Worm (Caenorhabditis elegans) whole organism, late embryonic: ENCODE data around the gene C04A11.5.

Source experiments
- C08G9.2 ChIP-seq: sonication (generic microtip); optimal IDR thresholded peaks from 2 replicates; lab custom pipeline; 2016; ENCODE audit warnings: mild to moderate bottlenecking, missing genetic modification characterization, moderate library complexity, missing compliant biosample characterization
- C38D4.7 ChIP-seq: fragments of 200-800 bp; sonication (Bioruptor generic); optimal IDR thresholded peaks from 2 replicates; lab custom pipeline; 2018; ENCODE audit warnings: mild to moderate bottlenecking, missing genetic modification characterization, moderate library complexity, missing compliant biosample characterization
- F13H6.1 ChIP-seq: sonication (generic microtip); optimal IDR thresholded peaks from 2 replicates; lab custom pipeline; 2016; ENCODE audit warnings: missing genetic modification characterization, missing compliant biosample characterization
- K02D7.2 ChIP-seq: sonication (generic microtip); optimal IDR thresholded peaks from 2 replicates; lab custom pipeline; 2017; ENCODE audit warnings: mild to moderate bottlenecking, missing genetic modification characterization, missing compliant biosample characterization
- K09A11.1 ChIP-seq: sonication (generic microtip); optimal IDR thresholded peaks from 2 replicates; lab custom pipeline; 2017; ENCODE audit warnings: antibody characterized with exemption, mild to moderate bottlenecking, missing genetic modification characterization, missing compliant biosample characterization; ENCODE audit not compliant: insufficient read depth
- ahr-1 ChIP-seq: sonication (generic microtip); optimal IDR thresholded peaks from 2 replicates; lab custom pipeline; 2016; ENCODE audit warnings: missing genetic modification characterization, missing compliant biosample characterization
- ama-1 ChIP-seq: fragments of 150-350 bp; optimal IDR thresholded peaks from 2 replicates; lab custom pipeline; 2014
- ceh-14 ChIP-seq: sonication (generic microtip); optimal IDR thresholded peaks from 2 replicates; lab custom pipeline; 2016; ENCODE audit warnings: missing genotype, missing genetic modification characterization, missing compliant biosample characterization
- ceh-18 ChIP-seq: sonication (generic microtip); optimal IDR thresholded peaks from 2 replicates; lab custom pipeline; 2016; ENCODE audit warnings: missing genetic modification characterization, missing compliant biosample characterization
- ceh-2 ChIP-seq: sonication (generic microtip); optimal IDR thresholded peaks from 2 replicates; lab custom pipeline; 2016; ENCODE audit warnings: missing genotype, missing genetic modification characterization, missing compliant biosample characterization
- ceh-24 ChIP-seq: sonication (generic microtip); optimal IDR thresholded peaks from 2 replicates; lab custom pipeline; 2016; ENCODE audit warnings: mild to moderate bottlenecking, missing genetic modification characterization, missing compliant biosample characterization
- ceh-34 ChIP-seq: sonication (generic microtip); optimal IDR thresholded peaks from 2 replicates; lab custom pipeline; 2016; ENCODE audit warnings: mild to moderate bottlenecking, missing genetic modification characterization, missing compliant biosample characterization
- ceh-45 ChIP-seq: fragments of 200-800 bp; sonication (Bioruptor generic); IDR thresholded peaks from 2 replicates; pipeline ENCODE4 v1.3.6; 2022; ENCODE audit warnings: missing genetic modification reagents, missing genetic modification characterization, missing compliant biosample characterization
- ceh-48 ChIP-seq: sonication (generic microtip); optimal IDR thresholded peaks from 2 replicates; lab custom pipeline; 2016; ENCODE audit warnings: missing genetic modification characterization, inconsistent platforms, missing compliant biosample characterization
- ceh-9 ChIP-seq: sonication (generic microtip); optimal IDR thresholded peaks from 2 replicates; lab custom pipeline; 2016; ENCODE audit warnings: mild to moderate bottlenecking, missing genetic modification characterization, inconsistent platforms, missing compliant biosample characterization
- che-1 ChIP-seq: sonication (generic microtip); optimal IDR thresholded peaks from 2 replicates; lab custom pipeline; 2016; ENCODE audit warnings: mild to moderate bottlenecking, missing genetic modification characterization, missing compliant biosample characterization
- dmd-4 ChIP-seq: sonication (generic microtip); optimal IDR thresholded peaks from 2 replicates; lab custom pipeline; 2016; ENCODE audit warnings: borderline replicate concordance, missing genetic modification characterization, missing compliant biosample characterization
- dve-1 ChIP-seq: sonication (generic microtip); optimal IDR thresholded peaks from 2 replicates; lab custom pipeline; 2017; ENCODE audit warnings: antibody characterized with exemption, mild to moderate bottlenecking, missing genetic modification characterization, missing compliant biosample characterization
- elt-2 ChIP-seq: sonication (generic microtip); optimal IDR thresholded peaks from 2 replicates; lab custom pipeline; 2016; ENCODE audit warnings: missing genetic modification reagents, missing genetic modification characterization, missing compliant biosample characterization
- elt-4 ChIP-seq: sonication (generic microtip); optimal IDR thresholded peaks from 2 replicates; lab custom pipeline; 2016; ENCODE audit warnings: missing genetic modification characterization, missing compliant biosample characterization
- eyg-1 ChIP-seq: sonication (generic microtip); optimal IDR thresholded peaks from 2 replicates; lab custom pipeline; 2016; ENCODE audit warnings: missing genotype, missing genetic modification characterization, missing compliant biosample characterization
- fkh-10 ChIP-seq: fragments of 150-350 bp; optimal IDR thresholded peaks from 2 replicates; lab custom pipeline; 2014; ENCODE audit warnings: missing biosample characterization, missing genetic modification reagents, missing genetic modification characterization
- fkh-6 ChIP-seq: sonication (generic microtip); optimal IDR thresholded peaks from 2 replicates; lab custom pipeline; 2016; ENCODE audit warnings: missing genetic modification characterization, missing compliant biosample characterization
- gmeb-2 ChIP-seq: sonication (generic microtip); optimal IDR thresholded peaks from 2 replicates; lab custom pipeline; 2016; ENCODE audit warnings: missing genetic modification characterization, inconsistent platforms, missing compliant biosample characterization
- hlh-13 ChIP-seq: fragments of 200-800 bp; sonication (Bioruptor generic); optimal IDR thresholded peaks from 2 replicates; lab custom pipeline; 2018; ENCODE audit warnings: mild to moderate bottlenecking, missing genetic modification characterization, missing compliant biosample characterization
- hlh-15 ChIP-seq: sonication (generic microtip); optimal IDR thresholded peaks from 2 replicates; lab custom pipeline; 2016; ENCODE audit warnings: missing genetic modification characterization, missing compliant biosample characterization
- hlh-8 ChIP-seq: sonication (generic microtip); optimal IDR thresholded peaks from 2 replicates; lab custom pipeline; 2016; ENCODE audit warnings: missing genotype, missing genetic modification characterization, missing compliant biosample characterization
- lin-11 ChIP-seq: fragments of 200-800 bp; sonication (Bioruptor generic); optimal IDR thresholded peaks from 2 replicates; lab custom pipeline; 2018; ENCODE audit warnings: mild to moderate bottlenecking, missing genetic modification characterization, missing compliant biosample characterization
- nfya-1 ChIP-seq: sonication (generic microtip); optimal IDR thresholded peaks from 2 replicates; lab custom pipeline; 2017; ENCODE audit warnings: missing genetic modification characterization, mild to moderate bottlenecking, missing compliant biosample characterization, antibody characterized with exemption, moderate library complexity
- nhr-232 ChIP-seq: sonication (generic microtip); optimal IDR thresholded peaks from 2 replicates; lab custom pipeline; 2016; ENCODE audit warnings: missing genetic modification characterization, missing compliant biosample characterization
- npax-4 ChIP-seq: sonication (generic microtip); optimal IDR thresholded peaks from 2 replicates; lab custom pipeline; 2016; ENCODE audit warnings: missing genetic modification characterization, missing compliant biosample characterization
- odd-2 ChIP-seq: sonication (generic microtip); optimal IDR thresholded peaks from 2 replicates; lab custom pipeline; 2017; ENCODE audit warnings: antibody characterized with exemption, mild to moderate bottlenecking, missing genetic modification characterization, missing compliant biosample characterization
- pag-3 ChIP-seq: sonication (generic microtip); optimal IDR thresholded peaks from 2 replicates; lab custom pipeline; 2016; ENCODE audit warnings: missing compliant biosample characterization, missing genetic modification characterization, borderline replicate concordance
- pat-9 ChIP-seq: fragments of 200-800 bp; sonication (Bioruptor generic); optimal IDR thresholded peaks from 2 replicates; lab custom pipeline; 2018; ENCODE audit warnings: mild to moderate bottlenecking, missing genetic modification characterization, moderate library complexity, missing compliant biosample characterization
- pax-1 ChIP-seq: fragments of 150-350 bp; optimal IDR thresholded peaks from 2 replicates; lab custom pipeline; 2014; ENCODE audit warnings: missing biosample characterization, missing genetic modification characterization
- pha-4 ChIP-seq: fragments of 150-350 bp; optimal IDR thresholded peaks from 2 replicates; lab custom pipeline; 2018; ENCODE audit warnings: missing biosample characterization, missing genetic modification reagents, missing genetic modification characterization
- pqm-1 ChIP-seq: sonication (generic microtip); optimal IDR thresholded peaks from 2 replicates; lab custom pipeline; 2016; ENCODE audit warnings: missing genetic modification characterization, missing compliant biosample characterization
- pros-1 ChIP-seq: fragments of 150-350 bp; optimal IDR thresholded peaks from 2 replicates; lab custom pipeline; 2014; ENCODE audit warnings: missing biosample characterization, missing genetic modification reagents, missing genetic modification characterization
- sdc-2 ChIP-seq: sonication (generic microtip); optimal IDR thresholded peaks from 2 replicates; lab custom pipeline; 2016; ENCODE audit warnings: missing genotype, missing genetic modification characterization, missing compliant biosample characterization
- tbx-7 ChIP-seq: sonication (generic microtip); optimal IDR thresholded peaks from 2 replicates; lab custom pipeline; 2016; ENCODE audit warnings: missing genotype, missing genetic modification characterization, missing compliant biosample characterization
- ttx-3 ChIP-seq: sonication (generic microtip); optimal IDR thresholded peaks from 2 replicates; lab custom pipeline; 2016; ENCODE audit warnings: missing genetic modification reagents, missing genetic modification characterization, missing compliant biosample characterization
- unc-3 ChIP-seq, 2 experiments: fragments of 200-800 bp in 1 of 2; sonication (Bioruptor generic) in 1 of 2; sonication (generic microtip) in 1 of 2; conservative IDR thresholded peaks in 1 of 2; optimal IDR thresholded peaks in 1 of 2; 2 replicates each; pipeline versions ENCODE4 v1.3.6 to Lab custom; 2016 to 2022; ENCODE audit warnings: missing compliant biosample characterization in 2 of 2, missing genetic modification characterization in 2 of 2, missing genetic modification reagents in 1 of 2
- unc-42 ChIP-seq: sonication (generic microtip); optimal IDR thresholded peaks from 2 replicates; lab custom pipeline; 2016; ENCODE audit warnings: missing genotype, missing genetic modification characterization, missing compliant biosample characterization
- unc-55 ChIP-seq: sonication (generic microtip); optimal IDR thresholded peaks from 2 replicates; lab custom pipeline; 2017; ENCODE audit warnings: missing biosample characterization, missing genetic modification reagents, missing genetic modification characterization
- unc-86 ChIP-seq: sonication (generic microtip); optimal IDR thresholded peaks from 2 replicates; lab custom pipeline; 2016; ENCODE audit warnings: missing genetic modification characterization, missing compliant biosample characterization
- zip-5 ChIP-seq: sonication (generic microtip); optimal IDR thresholded peaks from 2 replicates; lab custom pipeline; 2016; ENCODE audit warnings: missing genetic modification characterization, missing compliant biosample characterization

Gene C04A11.5

DNA sequence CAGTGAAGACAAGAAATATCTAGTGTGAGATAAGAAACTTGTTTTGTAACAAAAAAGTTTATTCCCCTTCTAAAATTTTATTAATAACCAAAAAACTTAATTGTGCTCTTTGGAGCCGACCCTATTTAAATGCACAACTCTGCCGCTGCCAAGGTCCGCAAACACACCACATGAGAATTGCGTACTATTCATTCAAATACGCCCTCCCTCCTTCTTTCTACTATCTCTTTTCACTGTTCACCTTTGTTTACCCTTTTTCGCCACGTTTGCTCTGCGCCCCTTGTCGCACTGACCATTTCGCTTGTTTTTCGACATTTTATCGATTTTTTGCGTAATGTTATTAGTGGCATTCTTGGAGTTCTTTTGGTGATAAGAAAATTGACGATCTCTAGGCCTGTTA lies 5.3 kb downstream of the C04A11.5 start (continued):
- TF ChIP-seq ceh-45, result no peak
- no peak for TF ChIP-seq ama-1 (lab: Kevin White, UChicago)
- no peak for TF ChIP-seq unc-86
- TF ChIP-seq lin-11 (tag; lab: Kevin White, UChicago), result no peak
- TF ChIP-seq che-1 (tag; lab: Kevin White, UChicago), result no peak
- TF ChIP-seq dve-1 (tag; lab: Kevin White, UChicago), result no peak
- TF ChIP-seq K02D7.2, result no peak
- TF ChIP-seq fkh-10, result no peak
- no peak for TF ChIP-seq C08G9.2 (tag; lab: Kevin White, UChicago)
- TF ChIP-seq hlh-13, result no peak
- peak; percentile 72 for TF ChIP-seq sdc-2 (tag; lab: Kevin White, UChicago)

DNA sequence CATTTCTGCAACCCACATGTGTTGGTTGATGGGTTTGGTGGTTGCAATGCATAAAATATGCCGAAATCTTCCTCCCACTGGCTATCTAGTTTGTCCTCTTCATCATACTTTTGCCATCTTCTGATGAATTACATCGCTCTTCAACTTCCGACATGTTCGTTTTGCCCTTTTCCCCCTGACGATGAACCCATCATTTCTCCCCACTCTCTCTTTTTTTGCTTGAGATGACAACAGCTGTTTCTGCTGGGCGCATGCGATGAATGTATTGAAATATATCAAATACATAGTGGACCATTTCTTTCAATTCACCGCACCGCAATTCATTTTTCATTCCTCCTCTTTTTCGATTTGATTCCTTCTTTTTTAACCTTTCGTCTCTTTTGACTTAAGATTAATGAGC lies 6.6 kb downstream of the C04A11.5 start:
- TF ChIP-seq ceh-18 (tag; lab: Kevin White, UChicago) (peak; percentile 8), elt-4 (no peak)
- TF ChIP-seq, all 69 proteins: peak for 1

- TF ChIP-seq unc-42 (tag; lab: Kevin White, UChicago), result no peak
- no peak for TF ChIP-seq ceh-24 (tag; lab: Kevin White, UChicago)
- TF ChIP-seq K09A11.1, result no peak
- TF ChIP-seq pha-4 (tag; lab: Kevin White, UChicago), result no peak
- no peak for TF ChIP-seq ceh-48
- TF ChIP-seq nfya-1, result no peak
- no peak for TF ChIP-seq F13H6.1
- no peak for TF ChIP-seq hlh-8 (tag; lab: Kevin White, UChicago)
- no peak for TF ChIP-seq pax-1 (tag; lab: Kevin White, UChicago)
- no peak for TF ChIP-seq nhr-232
- TF ChIP-seq, all 69 proteins: peak for 0
Observed at ce11 chrX:13672622-13673021, 8.2 kb downstream of the C04A11.5 start.

DNA sequence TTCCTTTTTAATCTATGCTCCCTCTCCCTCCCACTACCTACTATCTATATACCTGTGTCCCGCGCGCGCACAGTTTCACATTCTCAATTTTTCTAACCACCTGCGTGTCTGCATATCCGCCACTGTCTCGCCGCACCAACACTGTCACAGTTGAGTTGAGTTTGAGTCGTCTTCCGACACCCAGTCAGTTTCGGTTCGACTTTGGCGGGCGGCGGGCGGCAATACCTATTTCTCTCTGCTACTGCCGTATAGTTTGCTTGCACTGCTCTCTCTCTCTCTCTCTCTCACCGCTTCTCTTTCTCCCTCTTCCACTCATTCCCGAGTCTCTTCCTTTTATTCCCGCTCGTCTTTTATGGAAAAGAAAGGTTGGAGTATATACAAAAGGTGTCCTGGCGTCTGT lies 11.1 kb downstream of the C04A11.5 start:
- TF ChIP-seq hlh-13, result no peak
- no peak for TF ChIP-seq tbx-7 (tag; lab: Kevin White, UChicago)
- TF ChIP-seq K09A11.1, result no peak
- TF ChIP-seq pqm-1 (tag; lab: Kevin White, UChicago), result no peak
- TF ChIP-seq ceh-14 (tag; lab: Kevin White, UChicago), result no peak
- no peak for TF ChIP-seq unc-86
- no peak for TF ChIP-seq dmd-4
- TF ChIP-seq ama-1 (lab: Kevin White, UChicago), result no peak
- no peak for TF ChIP-seq K02D7.2
- no peak for TF ChIP-seq unc-42 (tag; lab: Kevin White, UChicago)
- peak; percentile 38 for TF ChIP-seq fkh-6 (tag; lab: Kevin White, UChicago)
- TF ChIP-seq gmeb-2 (tag; lab: Kevin White, UChicago), result no peak
- no peak for TF ChIP-seq ttx-3 (tag; lab: Kevin White, UChicago)
- no peak for TF ChIP-seq zip-5 (tag; lab: Kevin White, UChicago)
- no peak for TF ChIP-seq npax-4 (tag; lab: Kevin White, UChicago)
- TF ChIP-seq ceh-48, result no peak
- TF ChIP-seq unc-55 (GFP tag; lab: Kevin White, UChicago), result no peak
- peak; percentile 38 for TF ChIP-seq nfya-1
- no peak for TF ChIP-seq odd-2 (tag; lab: Kevin White, UChicago)
- no peak for TF ChIP-seq elt-4
- TF ChIP-seq pax-1 (tag; lab: Kevin White, UChicago), result peak; percentile 71
- no peak for TF ChIP-seq ceh-9
- no peak for TF ChIP-seq unc-3 (GFP tag; conservative IDR thresholded peaks at IDR 0.05; lab: Robert Waterston, UW)
- TF ChIP-seq unc-3 (tag; optimal IDR thresholded peaks at IDR 0.05; lab: Kevin White, UChicago), result no peak
- TF ChIP-seq hlh-15 (tag; lab: Kevin White, UChicago), result no peak
- TF ChIP-seq hlh-8 (tag; lab: Kevin White, UChicago), result no peak
- TF ChIP-seq pag-3 (tag; lab: Kevin White, UChicago), result no peak
- TF ChIP-seq ceh-2 (tag; lab: Kevin White, UChicago), result peak; percentile 6
- no peak for TF ChIP-seq fkh-10
- TF ChIP-seq ceh-34, result peak; percentile 23
- no peak for TF ChIP-seq ahr-1 (tag; lab: Kevin White, UChicago)
- TF ChIP-seq pros-1 (tag; lab: Kevin White, UChicago), result peak; percentile 33
- TF ChIP-seq eyg-1 (tag; lab: Kevin White, UChicago), result no peak
- no peak for TF ChIP-seq C38D4.7 (GFP tag; lab: Kevin White, UChicago)
- TF ChIP-seq che-1 (tag; lab: Kevin White, UChicago), result no peak
- TF ChIP-seq pat-9, result no peak
- TF ChIP-seq elt-2 (tag; lab: Kevin White, UChicago), result peak; percentile 24
